Fruit fly (Drosophila melanogaster) whole organism, prepupa: ENCODE results near the gene CG16756.

Experiments
- CG11294 ChIP-seq: fragments of 200-800 bp; sonication (Bioruptor generic); IDR thresholded peaks from 2 replicates; pipeline ENCODE4 v1.3.6; 2022; ENCODE audit warnings: missing biosample characterization, missing genetic modification characterization
- CG11762 ChIP-seq: fragments of 200-800 bp; sonication (Bioruptor generic); optimal IDR thresholded peaks from 3 replicates; lab custom pipeline; 2016; ENCODE audit warnings: missing biosample characterization, missing genetic modification characterization; ENCODE audit not compliant: insufficient read depth
- CG1621 ChIP-seq: fragments of 200-800 bp; sonication (Bioruptor generic); optimal IDR thresholded peaks from 3 replicates; lab custom pipeline; 2018; ENCODE audit warnings: missing biosample characterization, mild to moderate bottlenecking, missing genetic modification characterization
- CG16779 ChIP-seq: fragments of 200-800 bp; sonication (Bioruptor generic); optimal IDR thresholded peaks from 3 replicates; lab custom pipeline; 2017; ENCODE audit warnings: missing biosample characterization, mild to moderate bottlenecking, missing genetic modification characterization
- CG31627 ChIP-seq: fragments of 200-800 bp; sonication (Bioruptor generic); optimal IDR thresholded peaks from 3 replicates; lab custom pipeline; 2016; ENCODE audit warnings: missing biosample characterization, missing genetic modification characterization
- CG32006 ChIP-seq: fragments of 200-800 bp; sonication (Bioruptor generic); optimal IDR thresholded peaks from 3 replicates; lab custom pipeline; 2017; ENCODE audit warnings: missing biosample characterization, mild to moderate bottlenecking, missing genetic modification characterization
- CG34406 ChIP-seq: fragments of 200-800 bp; sonication (Bioruptor generic); optimal IDR thresholded peaks from 3 replicates; lab custom pipeline; 2016; ENCODE audit warnings: missing biosample characterization, missing genetic modification characterization
- CG4318 ChIP-seq: fragments of 200-800 bp; sonication (Bioruptor generic); optimal IDR thresholded peaks from 3 replicates; lab custom pipeline; 2017; ENCODE audit warnings: missing biosample characterization, mild to moderate bottlenecking, missing genetic modification characterization
- CG6163 ChIP-seq: fragments of 200-800 bp; sonication (Bioruptor generic); IDR thresholded peaks from 3 replicates; pipeline ENCODE4 v1.3.6; 2022; ENCODE audit warnings: missing biosample characterization, missing genetic modification characterization
- CG6276 ChIP-seq: fragments of 200-800 bp; sonication (Bioruptor generic); optimal IDR thresholded peaks from 2 replicates; lab custom pipeline; 2017; ENCODE audit warnings: missing biosample characterization, mild to moderate bottlenecking, missing genetic modification characterization
- CG6792 ChIP-seq: fragments of 200-800 bp; sonication (Bioruptor generic); optimal IDR thresholded peaks from 3 replicates; lab custom pipeline; 2016; ENCODE audit warnings: missing biosample characterization, missing genetic modification characterization
- CG6808 ChIP-seq: fragments of 200-800 bp; sonication (Bioruptor generic); optimal IDR thresholded peaks from 3 replicates; lab custom pipeline; 2017; ENCODE audit warnings: missing biosample characterization, missing genetic modification characterization, mild to moderate bottlenecking, moderate library complexity, missing genetic modification reagents
- CG6854 ChIP-seq: fragments of 200-800 bp; sonication (Bioruptor generic); optimal IDR thresholded peaks from 2 replicates; lab custom pipeline; 2017; ENCODE audit warnings: missing biosample characterization, mild to moderate bottlenecking, missing genetic modification characterization
- CG7368 ChIP-seq: fragments of 200-800 bp; sonication (Bioruptor generic); optimal IDR thresholded peaks from 3 replicates; lab custom pipeline; 2016; ENCODE audit warnings: missing biosample characterization, missing genetic modification characterization
- CG8119 ChIP-seq: fragments of 200-800 bp; sonication (Bioruptor generic); IDR thresholded peaks from 3 replicates; pipeline ENCODE4 v1.3.6; 2022; ENCODE audit warnings: missing biosample characterization, missing genetic modification characterization
- CG8319 ChIP-seq: fragments of 200-800 bp; sonication (Bioruptor generic); optimal IDR thresholded peaks from 3 replicates; lab custom pipeline; 2016; ENCODE audit warnings: missing biosample characterization, missing genetic modification characterization
- CG9139 ChIP-seq: fragments of 200-800 bp; sonication (Bioruptor generic); optimal IDR thresholded peaks from 3 replicates; lab custom pipeline; 2017; ENCODE audit warnings: missing biosample characterization, mild to moderate bottlenecking, missing genetic modification characterization
- Eip75B ChIP-seq: fragments of 200-800 bp; sonication (Bioruptor generic); optimal IDR thresholded peaks from 3 replicates; lab custom pipeline; 2016; ENCODE audit warnings: missing biosample characterization, missing genetic modification characterization
- Eip78C ChIP-seq: fragments of 200-800 bp; sonication (Bioruptor generic); peaks from one replicate; lab custom pipeline; 2016; ENCODE audit warnings: missing biosample characterization, missing genetic modification characterization
- Eip93F ChIP-seq: fragments of 200-800 bp; sonication (Bioruptor generic); optimal IDR thresholded peaks from 2 replicates; lab custom pipeline; 2016; ENCODE audit warnings: missing biosample characterization, mild to moderate bottlenecking, missing genetic modification characterization
- Ets21C ChIP-seq: fragments of 200-800 bp; sonication (Bioruptor generic); optimal IDR thresholded peaks from 3 replicates; lab custom pipeline; 2016; ENCODE audit warnings: missing biosample characterization, missing genetic modification characterization
- Ets96B ChIP-seq: fragments of 200-800 bp; optimal IDR thresholded peaks from 2 replicates; lab custom pipeline; 2019; ENCODE audit warnings: missing biosample characterization, mild to moderate bottlenecking, missing genetic modification characterization, moderate library complexity
- Hr38 ChIP-seq: sonication (Bioruptor generic); optimal IDR thresholded peaks from 2 replicates; lab custom pipeline; 2016; ENCODE audit warnings: missing biosample characterization, missing genetic modification characterization
- Lpt ChIP-seq: fragments of 200-800 bp; sonication (Bioruptor generic); optimal IDR thresholded peaks from 3 replicates; lab custom pipeline; 2016; ENCODE audit warnings: missing biosample characterization, missing genetic modification characterization
- OdsH ChIP-seq: fragments of 200-800 bp; sonication (Bioruptor generic); optimal IDR thresholded peaks from 3 replicates; lab custom pipeline; 2016; ENCODE audit warnings: missing biosample characterization, missing genetic modification characterization
- Smox ChIP-seq: fragments of 200-800 bp; sonication (Bioruptor generic); optimal IDR thresholded peaks from 3 replicates; lab custom pipeline; 2016; ENCODE audit warnings: missing biosample characterization, missing genetic modification characterization
- Sox102F ChIP-seq: fragments of 200-800 bp; sonication (Bioruptor generic); optimal IDR thresholded peaks from 2 replicates; lab custom pipeline; 2016; ENCODE audit warnings: missing biosample characterization, mild to moderate bottlenecking, missing genetic modification characterization
- Sox14 ChIP-seq: fragments of 200-800 bp; sonication (Bioruptor generic); optimal IDR thresholded peaks from 3 replicates; lab custom pipeline; 2016; ENCODE audit warnings: missing biosample characterization, missing genetic modification characterization
- achi ChIP-seq: fragments of 200-800 bp; sonication (Bioruptor generic); optimal IDR thresholded peaks from 3 replicates; lab custom pipeline; 2016; ENCODE audit warnings: missing biosample characterization, missing genetic modification characterization
- acj6 ChIP-seq: fragments of 200-800 bp; sonication (Bioruptor generic); optimal IDR thresholded peaks from 3 replicates; lab custom pipeline; 2016; ENCODE audit warnings: missing biosample characterization, missing genetic modification characterization
- cyc ChIP-seq: fragments of 200-800 bp; sonication (Bioruptor generic); optimal IDR thresholded peaks from 3 replicates; lab custom pipeline; 2016; ENCODE audit warnings: missing biosample characterization, missing genetic modification characterization
- dac ChIP-seq: fragments of 200-800 bp; sonication (Bioruptor generic); optimal IDR thresholded peaks from 2 replicates; lab custom pipeline; 2017; ENCODE audit warnings: missing biosample characterization, mild to moderate bottlenecking, missing genetic modification characterization
- dsx ChIP-seq: fragments of 200-800 bp; optimal IDR thresholded peaks from 3 replicates; lab custom pipeline; 2019; ENCODE audit warnings: missing biosample characterization, mild to moderate bottlenecking, missing genetic modification characterization, moderate library complexity; ENCODE audit not compliant: poor library complexity, severe bottlenecking
- eg ChIP-seq: fragments of 200-800 bp; sonication (Bioruptor generic); IDR thresholded peaks from 3 replicates; pipeline ENCODE4 v1.3.6; 2022; ENCODE audit warnings: missing biosample characterization, missing genetic modification characterization
- esn ChIP-seq: fragments of 200-800 bp; sonication (Bioruptor generic); optimal IDR thresholded peaks from 2 replicates; lab custom pipeline; 2016; ENCODE audit warnings: missing biosample characterization, mild to moderate bottlenecking, missing genetic modification characterization, moderate library complexity
- fd85E ChIP-seq: fragments of 200-800 bp; sonication (Bioruptor generic); optimal IDR thresholded peaks from 3 replicates; lab custom pipeline; 2016; ENCODE audit warnings: missing biosample characterization, missing genetic modification characterization
- fkh ChIP-seq: fragments of 200-800 bp; sonication (Bioruptor generic); optimal IDR thresholded peaks from 3 replicates; lab custom pipeline; 2017; ENCODE audit warnings: missing biosample characterization, mild to moderate bottlenecking, missing genetic modification characterization, moderate library complexity
- net ChIP-seq: fragments of 200-800 bp; sonication (Bioruptor generic); optimal IDR thresholded peaks from 3 replicates; lab custom pipeline; 2016; ENCODE audit warnings: missing biosample characterization, missing genetic modification characterization
- spab ChIP-seq: fragments of 200-800 bp; sonication (Bioruptor generic); optimal IDR thresholded peaks from 2 replicates; lab custom pipeline; 2017; ENCODE audit warnings: missing biosample characterization, mild to moderate bottlenecking, missing genetic modification characterization, missing genetic modification reagents
- ss ChIP-seq, 2 experiments: fragments of 200-800 bp; sonication (Bioruptor generic); optimal IDR thresholded peaks; 2 replicates in 1 of 2; 3 replicates in 1 of 2; lab custom pipeline; 2017 to 2018; ENCODE audit warnings: mild to moderate bottlenecking in 2 of 2, missing biosample characterization in 2 of 2, missing genetic modification characterization in 2 of 2, moderate library complexity in 1 of 2
- svp ChIP-seq: fragments of 200-800 bp; sonication (Bioruptor generic); peaks from one replicate; lab custom pipeline; 2016; ENCODE audit warnings: missing biosample characterization, missing genetic modification characterization
- topi ChIP-seq: fragments of 200-800 bp; sonication (Bioruptor generic); optimal IDR thresholded peaks from 3 replicates; lab custom pipeline; 2016; ENCODE audit warnings: missing biosample characterization, missing genetic modification characterization
- vri ChIP-seq: fragments of 200-800 bp; sonication (Bioruptor generic); optimal IDR thresholded peaks from 3 replicates; lab custom pipeline; 2016; ENCODE audit warnings: missing biosample characterization, mild to moderate bottlenecking, missing genetic modification characterization

The CG16756 gene

dm6 chrX:5422251-5422551 is 5.1 kb upstream of the CG16756 start:
- TF ChIP-seq CG6854 (GFP tag; lab: Kevin White, UChicago), result no peak
- TF ChIP-seq CG4318 (GFP tag; lab: Kevin White, UChicago), result no peak
- TF ChIP-seq CG11762 (GFP tag; lab: Kevin White, UChicago), result no peak
- TF ChIP-seq Ets96B (tag; lab: Kevin White, UChicago), result no peak
- TF ChIP-seq CG6792, result no peak
- no peak for TF ChIP-seq CG32006 (GFP tag; lab: Kevin White, UChicago)
- no peak for TF ChIP-seq esn (GFP tag; lab: Kevin White, UChicago)
- no peak for TF ChIP-seq Smox (GFP tag; lab: Kevin White, UChicago)
- no peak for TF ChIP-seq dac (GFP tag; lab: Kevin White, UChicago)
- TF ChIP-seq acj6 (GFP tag; lab: Kevin White, UChicago), result no peak
- peak; percentile 92 for TF ChIP-seq svp (GFP tag; lab: Kevin White, UChicago)
- TF ChIP-seq fkh (GFP tag; lab: Kevin White, UChicago), result peak; percentile 46
- TF ChIP-seq topi (GFP tag; lab: Kevin White, UChicago), result no peak
- no peak for TF ChIP-seq CG7368
- peak; percentile 8 for TF ChIP-seq Sox14 (GFP tag; lab: Kevin White, UChicago)
- no peak for TF ChIP-seq CG6276 (GFP tag; lab: Kevin White, UChicago)
- TF ChIP-seq spab (GFP tag; lab: Kevin White, UChicago), result no peak
- no peak for TF ChIP-seq CG1621 (tag; lab: Kevin White, UChicago)
- no peak for TF ChIP-seq CG31627
- no peak for TF ChIP-seq OdsH (GFP tag; lab: Kevin White, UChicago)

- no peak for TF ChIP-seq cyc (GFP tag; lab: Kevin White, UChicago)
- no peak for TF ChIP-seq Lpt
- no peak for TF ChIP-seq fd85E (GFP tag; lab: Kevin White, UChicago)
- no peak for TF ChIP-seq Eip75B (GFP tag; lab: Kevin White, UChicago)
- TF ChIP-seq ss (GFP tag; optimal IDR thresholded peaks at IDR 0.05; lab: Kevin White, UChicago), result peak in 1 of 2 experiments; percentile 45
- TF ChIP-seq acj6 (GFP tag; lab: Kevin White, UChicago), result no peak
- no peak for TF ChIP-seq net (GFP tag; lab: Kevin White, UChicago)
- TF ChIP-seq svp (GFP tag; lab: Kevin White, UChicago), result peak; percentile 9
- TF ChIP-seq CG34406 (GFP tag; lab: Kevin White, UChicago), result no peak
- TF ChIP-seq CG6808, result no peak
- TF ChIP-seq CG9139, result no peak
- TF ChIP-seq CG16779, result no peak
- peak; percentile 5; the same call in 1 of the 3 replicates for TF ChIP-seq eg (GFP tag; lab: Robert Waterston, UW)
- no peak for TF ChIP-seq Sox102F (GFP tag; lab: Kevin White, UChicago)
- TF ChIP-seq fkh (GFP tag; lab: Kevin White, UChicago), result no peak
- TF ChIP-seq vri (GFP tag; lab: Kevin White, UChicago), result peak; percentile 47
- peak; percentile 52 for TF ChIP-seq dsx (GFP tag; lab: Kevin White, UChicago)
- TF ChIP-seq Eip93F (GFP tag; lab: Kevin White, UChicago), result no peak
- TF ChIP-seq CG6163, result peak; percentile 53; the same call in 2 of the 3 replicates
- no peak for TF ChIP-seq dac (GFP tag; lab: Kevin White, UChicago)
- no peak for TF ChIP-seq CG6854 (GFP tag; lab: Kevin White, UChicago)
- TF ChIP-seq Eip78C (GFP tag; lab: Kevin White, UChicago), result peak; percentile 75
- TF ChIP-seq Hr38 (GFP tag; lab: Kevin White, UChicago), result no peak
- TF ChIP-seq CG11294 (GFP tag; lab: Robert Waterston, UW), result no peak
- no peak for TF ChIP-seq CG8119 (GFP tag; lab: Robert Waterston, UW)
- TF ChIP-seq CG8319 (GFP tag; lab: Kevin White, UChicago), result no peak
- no peak for TF ChIP-seq CG11762 (GFP tag; lab: Kevin White, UChicago)
- no peak for TF ChIP-seq achi
- no peak for TF ChIP-seq CG6276 (GFP tag; lab: Kevin White, UChicago)
- no peak for TF ChIP-seq spab (GFP tag; lab: Kevin White, UChicago)
- TF ChIP-seq Ets21C (GFP tag; lab: Kevin White, UChicago), result no peak
Measured at dm6 chrX:5428341-5429077, 1.2 kb downstream of the CG16756 start.
